Fruit fly (Drosophila melanogaster) whole organism, pupa: ENCODE results near the gene Fur1.

Experiments used
- CG10348 ChIP-seq: fragments of 200-800 bp; sonication (Bioruptor generic); IDR thresholded peaks from 2 replicates; pipeline ENCODE4 v1.3.6; 2022; ENCODE audit warnings: missing biosample characterization, missing genetic modification characterization
- CG12605 ChIP-seq: fragments of 200-800 bp; sonication (Bioruptor generic); IDR thresholded peaks from 2 replicates; pipeline ENCODE4 v1.3.6; 2022; ENCODE audit warnings: missing biosample characterization, missing genetic modification characterization
- CG13204 ChIP-seq: fragments of 200-800 bp; sonication (Bioruptor generic); optimal IDR thresholded peaks from 2 replicates; lab custom pipeline; 2018; ENCODE audit warnings: missing biosample characterization, mild to moderate bottlenecking, missing genetic modification characterization, moderate library complexity
- CG17806 ChIP-seq: fragments of 200-800 bp; sonication (Bioruptor generic); optimal IDR thresholded peaks from 2 replicates; lab custom pipeline; 2018; ENCODE audit warnings: missing biosample characterization, mild to moderate bottlenecking, missing genetic modification characterization, moderate library complexity
- CG32121 ChIP-seq: fragments of 200-800 bp; sonication (Bioruptor generic); IDR thresholded peaks from 2 replicates; pipeline ENCODE4 v1.3.6; 2022; ENCODE audit warnings: missing biosample characterization, missing genetic modification characterization
- CG4496 ChIP-seq: fragments of 200-800 bp; sonication (Bioruptor generic); IDR thresholded peaks from 3 replicates; pipeline ENCODE4 v1.3.6; 2022; ENCODE audit warnings: missing biosample characterization, missing genetic modification characterization
- D1 ChIP-seq: fragments of 200-800 bp; sonication (Bioruptor generic); optimal IDR thresholded peaks from 2 replicates; lab custom pipeline; 2018; ENCODE audit warnings: missing biosample characterization, mild to moderate bottlenecking, missing genetic modification characterization, moderate library complexity
- EcR ChIP-seq: fragments of 200-800 bp; sonication (Bioruptor generic); optimal IDR thresholded peaks from 3 replicates; lab custom pipeline; 2019; ENCODE audit warnings: missing biosample characterization, missing genetic modification characterization, mild to moderate bottlenecking, moderate library complexity, missing genetic modification reagents
- Ets98B ChIP-seq: fragments of 200-800 bp; sonication (Bioruptor generic); IDR thresholded peaks from 2 replicates; pipeline ENCODE4 v1.3.6; 2022; ENCODE audit warnings: missing biosample characterization, missing genetic modification characterization
- Pif1A ChIP-seq: fragments of 200-800 bp; sonication (Bioruptor generic); optimal IDR thresholded peaks from 3 replicates; lab custom pipeline; 2016; ENCODE audit warnings: missing biosample characterization, missing genetic modification characterization
- Pif1B ChIP-seq: fragments of 200-800 bp; sonication (Bioruptor generic); optimal IDR thresholded peaks from 3 replicates; lab custom pipeline; 2016; ENCODE audit warnings: missing biosample characterization, missing genetic modification characterization
- fd96Ca ChIP-seq: fragments of 200-800 bp; sonication (Bioruptor generic); IDR thresholded peaks from 3 replicates; pipeline ENCODE4 v1.3.6; 2022; ENCODE audit warnings: missing biosample characterization, missing genetic modification characterization
- gl ChIP-seq: fragments of 200-800 bp; sonication (Bioruptor generic); optimal IDR thresholded peaks from 2 replicates; lab custom pipeline; 2018; ENCODE audit warnings: missing biosample characterization, mild to moderate bottlenecking, missing genetic modification characterization
- rn ChIP-seq: fragments of 200-800 bp; sonication (Bioruptor generic); IDR thresholded peaks from 2 replicates; pipeline ENCODE4 v1.3.6; 2022; ENCODE audit warnings: missing biosample characterization, missing genetic modification characterization

- TF ChIP-seq Pif1A (GFP tag; lab: Kevin White, UChicago) (no peak), EcR (no peak), rn (GFP tag; lab: Robert Waterston, UW) (no peak), CG32121 (GFP tag; lab: Robert Waterston, UW) (no peak), CG13204 (no peak), Pif1B (GFP tag; lab: Kevin White, UChicago) (no peak), CG4496 (no peak), CG17806 (no peak), fd96Ca (GFP tag; lab: Robert Waterston, UW) (no peak), Ets98B (GFP tag; lab: Robert Waterston, UW) (no peak), D1 (tag; lab: Kevin White, UChicago) (no peak), gl (tag; lab: Kevin White, UChicago) (no peak), CG10348 (GFP tag; lab: Robert Waterston, UW) (no peak), CG12605 (GFP tag; lab: Robert Waterston, UW) (no peak)
Observed at dm6 chr3R:25308228-25308627, 164.6 kb downstream of the Fur1 start, which contains the start of gene CG10550.
